Fruit fly (Drosophila melanogaster) Kc167 (cell line): ENCODE results near the gene CG11686.

Source experiments
- Sin3A ChIP-seq: fragments of >200 bp; optimal IDR thresholded peaks from 2 replicates; lab custom pipeline; 2018; ENCODE audit warnings: missing external identifiers
- h ChIP-seq: fragments of >200 bp; optimal IDR thresholded peaks from 3 replicates; lab custom pipeline; 2018; ENCODE audit warnings: missing external identifiers
- insv ChIP-seq: fragments of >200 bp; optimal IDR thresholded peaks from 3 replicates; lab custom pipeline; 2018; ENCODE audit warnings: missing external identifiers
- psq ChIP-seq: fragments of >200 bp; optimal IDR thresholded peaks from 2 replicates; lab custom pipeline; 2017; ENCODE audit warnings: missing external identifiers

- TF ChIP-seq Sin3A (lab: Kevin White, UChicago) (no peak), h (lab: Kevin White, UChicago) (no peak), insv (no peak), psq (no peak)
These were observed 33.1 kb downstream of the CG11686 start, which contains the start of gene wntD for dm6 chr3R:13293148-13293756.
